Fruit fly (Drosophila melanogaster): ENCODE data around the gene CG12730.

Gene CG12730

DNA sequence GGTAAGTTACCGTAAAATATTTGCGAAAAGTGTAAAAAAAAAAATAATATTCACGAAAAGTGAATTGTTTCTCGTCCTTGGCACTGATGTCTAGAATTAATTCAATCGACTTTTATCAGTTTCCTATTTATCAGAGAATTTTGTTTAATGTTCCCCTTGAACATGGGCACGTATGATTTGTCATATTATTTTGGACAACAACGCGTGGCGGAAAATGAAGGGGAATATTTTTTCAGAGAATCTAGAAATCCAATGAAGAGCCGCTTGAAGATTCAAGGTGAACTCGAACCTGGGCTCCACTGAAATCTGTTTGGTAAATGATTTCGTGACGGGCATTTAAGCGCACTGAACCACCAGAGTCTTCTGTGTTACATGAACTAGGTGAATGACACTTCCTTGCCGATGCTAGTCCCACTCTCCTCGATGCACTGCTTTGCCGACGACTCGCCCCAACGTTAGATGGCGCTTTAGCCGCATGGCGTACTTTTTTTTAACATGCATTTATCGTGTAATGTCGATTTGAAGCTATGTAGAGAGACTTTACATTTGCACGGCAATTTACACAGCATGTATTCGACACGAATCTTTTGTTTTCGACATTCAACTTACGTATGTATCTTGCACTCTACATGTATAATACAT is 8.0 kb downstream of the CG12730 start (continued):
- TF ChIP-seq CG6813 (GFP tag; optimal IDR thresholded peaks at IDR 0.05) (peak; percentile 6), CTCF (GFP tag; optimal IDR thresholded peaks at IDR 0.05) (peak; percentile 94), sens (GFP tag) (peak; percentile 34), row (GFP tag; IDR thresholded peaks at IDR 0.05) (peak; percentile 6; the same call in 1 of the 3 replicates), CG11695 (GFP tag; IDR thresholded peaks at IDR 0.05) (peak; percentile 16; the same call in 1 of the 3 replicates), Scr (GFP tag; IDR thresholded peaks at IDR 0.05; ENCODE audit: partially characterized antibody) (peak; percentile 78), CG3847 (GFP tag; IDR thresholded peaks at IDR 0.05) (peak; percentile 44), Lhr (GFP tag; optimal IDR thresholded peaks at IDR 0.05) (peak; percentile 10), HmgZ (tag; optimal IDR thresholded peaks at IDR 0.05) (peak; percentile 39), CG13287 (GFP tag; IDR thresholded peaks at IDR 0.05; ENCODE audit: partially characterized antibody) (peak; percentile 69), pros (GFP tag; optimal IDR thresholded peaks at IDR 0.05) (peak; percentile 87), hkb (optimal IDR thresholded peaks at IDR 0.05) (peak; percentile 2), hkb (GFP tag; IDR thresholded peaks at IDR 0.05) (peak; percentile 40; the same call in 1 of the 2 replicates), Six4 (GFP tag; optimal IDR thresholded peaks at IDR 0.05) (no peak), Bdp1 (GFP tag; optimal IDR thresholded peaks at IDR 0.05) (peak; percentile 100), CG31365 (tag; optimal IDR thresholded peaks at IDR 0.05) (peak; percentile 97), HmgD (GFP tag; optimal IDR thresholded peaks at IDR 0.05) (peak; percentile 7), fd102C (GFP tag; optimal IDR thresholded peaks at IDR 0.05) (peak; percentile 23), Rfx (GFP tag; IDR thresholded peaks at IDR 0.05) (peak; percentile 55), bab2 (GFP tag; optimal IDR thresholded peaks at IDR 0.05) (no peak), Opbp (GFP tag; IDR thresholded peaks at IDR 0.05; ENCODE audit: partially characterized antibody) (peak; percentile 93), hb (GFP tag; IDR thresholded peaks at IDR 0.05; ENCODE audit: partially characterized antibody) (peak; percentile 85), ewg (GFP tag; optimal IDR thresholded peaks at IDR 0.05) (no peak), nerfin-2 (GFP tag; IDR thresholded peaks at IDR 0.05; ENCODE audit: partially characterized antibody) (peak; percentile 92), bowl (GFP tag; IDR thresholded peaks at IDR 0.05) (0 out of 2 replicates have a peak, but pooled peaks have one; percentile 25), exex (tag; optimal IDR thresholded peaks at IDR 0.05) (peak; percentile 50), CG10543 (GFP tag; optimal IDR thresholded peaks at IDR 0.05) (no peak), sug (tag; optimal IDR thresholded peaks at IDR 0.05) (peak; percentile 60), pfk (GFP tag; optimal IDR thresholded peaks at IDR 0.05) (peak; percentile 10), CG14014 (GFP tag; IDR thresholded peaks at IDR 0.05) (no peak), unc-4 (GFP tag; IDR thresholded peaks at IDR 0.05; ENCODE audit: partially characterized antibody) (peak; percentile 58), CG8478 (optimal IDR thresholded peaks at IDR 0.05) (peak; percentile 70), nom (GFP tag; optimal IDR thresholded peaks at IDR 0.05) (peak; percentile 8), Trl (optimal IDR thresholded peaks at IDR 0.05) (no peak), Trl (GFP tag; optimal IDR thresholded peaks at IDR 0.05) (no peak), jigr1 (GFP tag; IDR thresholded peaks at IDR 0.05) (no peak), yki (optimal IDR thresholded peaks at IDR 0.05) (peak; percentile 19), dpn (GFP tag; optimal IDR thresholded peaks at IDR 0.05) (peak in 1 of 2 experiments; percentile 11), CG15514 (GFP tag; optimal IDR thresholded peaks at IDR 0.05) (peak; percentile 39), Xbp1 (GFP tag; optimal IDR thresholded peaks at IDR 0.05) (peak; percentile 15), chinmo (GFP tag; IDR thresholded peaks at IDR 0.05; ENCODE audit: partially characterized antibody) (peak; percentile 92; the same call in 2 of the 4 replicates), dmrt99B (tag; optimal IDR thresholded peaks at IDR 0.05) (peak; percentile 43), sc (optimal IDR thresholded peaks at IDR 0.05) (no peak), sc (GFP tag; optimal IDR thresholded peaks at IDR 0.05) (no peak), ttk (GFP tag; IDR thresholded peaks at IDR 0.05) (no peak), CG32767 (GFP tag; IDR thresholded peaks at IDR 0.05) (no peak), D19A (tag; optimal IDR thresholded peaks at IDR 0.05) (peak; percentile 35), CG11456 (GFP tag; IDR thresholded peaks at IDR 0.05) (peak; percentile 69; the same call in 1 of the 3 replicates), abd-A (tag; optimal IDR thresholded peaks at IDR 0.05) (peak; percentile 87), az2 (GFP tag; optimal IDR thresholded peaks at IDR 0.05) (peak; percentile 9), Dbx (GFP tag; IDR thresholded peaks at IDR 0.05) (peak; percentile 13; the same call in 1 of the 3 replicates)
